Worm (Caenorhabditis elegans): ENCODE results near the gene srt-33.

Gene srt-33

ce11 chrV:14279777-14280176, at the start of gene srt-33:
TSS of gene srt-33 (minus strand) at chrV:14279877.
- TF ChIP-seq med-1 (GFP tag; optimal IDR thresholded peaks at IDR 0.05; ENCODE audit: insufficient read depth) (no peak), flt-1 (GFP tag; IDR thresholded peaks at IDR 0.05) (no peak), ztf-23 (GFP tag; IDR thresholded peaks at IDR 0.05) (no peak), klf-2 (GFP tag; conservative IDR thresholded peaks at IDR 0.05) (no peak), ztf-29 (GFP tag; IDR thresholded peaks at IDR 0.05) (no peak), ref-1 (GFP tag; conservative IDR thresholded peaks at IDR 0.05) (no peak), T22C8.4 (GFP tag; IDR thresholded peaks at IDR 0.05) (no peak)

- no peak for TF ChIP-seq ztf-29 (GFP tag; IDR thresholded peaks at IDR 0.05)
- TF ChIP-seq klf-2 (GFP tag; conservative IDR thresholded peaks at IDR 0.05) = no peak
- TF ChIP-seq ztf-23 (GFP tag; IDR thresholded peaks at IDR 0.05) = no peak
- no peak for TF ChIP-seq tab-1 (GFP tag; IDR thresholded peaks at IDR 0.05)
- no peak for TF ChIP-seq flt-1 (GFP tag; IDR thresholded peaks at IDR 0.05)
- TF ChIP-seq med-1 (GFP tag; optimal IDR thresholded peaks at IDR 0.05; ENCODE audit: insufficient read depth) = no peak
- TF ChIP-seq ref-1 (GFP tag; conservative IDR thresholded peaks at IDR 0.05) = no peak
Measured at ce11 chrV:14328806-14329205, 49.1 kb upstream of the srt-33 start, which contains the start of gene pepm-1. TSS of gene pepm-1 (plus strand) at chrV:14329106.

DNA sequence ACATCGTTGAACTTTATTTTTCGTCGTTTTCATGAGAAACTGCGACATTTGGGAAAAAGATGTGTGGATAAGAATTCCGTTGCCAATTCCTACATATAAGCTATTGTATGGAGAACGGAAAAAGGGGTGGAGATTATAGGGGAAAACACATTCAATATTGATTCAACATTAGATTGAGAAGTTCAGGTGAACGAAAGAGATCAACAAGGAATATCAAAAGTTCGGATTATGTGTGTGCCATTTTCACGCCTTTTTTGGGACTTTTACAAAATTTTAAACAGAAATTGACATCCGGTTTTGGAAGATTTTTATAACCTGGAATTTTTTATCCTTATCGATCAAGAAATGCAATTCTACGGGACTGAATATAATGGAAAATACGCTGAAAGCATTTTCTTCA, 48.1 kb upstream of the srt-33 start, which contains the start of gene F47B8.5:
F47B8.5 (minus strand) TSS at position 101 of the 400 bp plus-strand sequence.
- no peak for TF ChIP-seq cog-1 (tag; optimal IDR thresholded peaks at IDR 0.05)
- no peak for TF ChIP-seq ref-1 (GFP tag; conservative IDR thresholded peaks at IDR 0.05)
- TF ChIP-seq ztf-29 (GFP tag; IDR thresholded peaks at IDR 0.05) = no peak
- TF ChIP-seq tab-1 (GFP tag; IDR thresholded peaks at IDR 0.05) = no peak
- no peak for TF ChIP-seq flt-1 (GFP tag; IDR thresholded peaks at IDR 0.05)
- no peak for TF ChIP-seq ztf-23 (GFP tag; IDR thresholded peaks at IDR 0.05)
- no peak for TF ChIP-seq T22C8.4 (GFP tag; IDR thresholded peaks at IDR 0.05)
- no peak for TF ChIP-seq klf-2 (GFP tag; conservative IDR thresholded peaks at IDR 0.05)
- TF ChIP-seq med-1 (GFP tag; optimal IDR thresholded peaks at IDR 0.05; ENCODE audit: insufficient read depth) = no peak

DNA sequence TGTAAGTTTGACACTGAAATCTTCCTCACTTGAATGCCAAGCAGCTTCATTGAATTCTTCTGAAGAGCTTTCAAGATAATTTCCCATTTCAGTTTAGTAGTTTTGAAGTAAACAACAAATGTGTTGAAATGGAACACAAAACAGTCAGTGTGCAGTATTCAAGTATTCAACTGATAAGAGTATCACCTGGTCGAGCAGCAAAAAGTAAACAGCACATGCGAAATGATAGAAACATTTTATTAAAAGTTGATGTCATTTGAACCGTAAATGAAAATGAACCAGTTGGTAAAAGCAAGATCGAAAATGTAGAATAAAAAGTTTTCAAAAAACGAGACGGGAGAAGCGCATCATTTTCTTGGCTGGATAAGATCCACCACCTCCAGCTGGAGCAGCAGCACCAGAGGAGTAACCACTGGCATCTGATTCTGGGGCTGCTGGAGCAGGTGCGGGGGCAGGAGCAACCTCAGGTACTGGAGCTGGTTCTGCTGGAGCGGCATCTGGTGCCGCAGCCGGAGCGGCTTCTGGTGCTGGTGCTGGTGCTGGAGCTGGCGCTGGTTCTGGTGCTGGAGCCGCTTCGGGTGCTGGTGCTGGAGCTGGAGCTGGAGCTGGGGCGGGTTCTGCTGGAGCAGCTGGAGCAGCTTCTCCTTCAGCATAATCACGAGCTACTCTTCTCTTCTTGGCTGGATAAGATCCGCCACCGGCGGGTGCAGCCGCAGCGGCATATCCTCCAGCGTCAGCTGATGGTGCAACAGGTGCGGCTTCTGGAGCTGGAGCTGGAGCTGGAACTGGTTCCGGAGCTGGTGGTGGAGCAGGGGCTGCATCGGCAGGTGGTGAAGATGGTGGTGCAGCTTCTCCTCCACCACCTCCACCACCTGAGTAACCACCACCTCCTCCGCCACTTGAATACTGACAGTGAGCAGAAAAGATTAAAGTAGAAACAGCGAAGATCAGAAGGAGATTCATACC, 45.1 kb upstream of the srt-33 start, which contains the start of the genes F47B8.4 and F47B8.18:
F47B8.4 (minus strand) TSS at position 172 of the 966 bp plus-strand sequence.
F47B8.18 (minus strand) TSS at position 963 of the 966 bp plus-strand sequence.
- TF ChIP-seq cog-1 (tag; optimal IDR thresholded peaks at IDR 0.05) (no peak), ref-1 (GFP tag; conservative IDR thresholded peaks at IDR 0.05) (no peak), ztf-29 (GFP tag; IDR thresholded peaks at IDR 0.05) (no peak), tab-1 (GFP tag; IDR thresholded peaks at IDR 0.05) (no peak), med-1 (GFP tag; optimal IDR thresholded peaks at IDR 0.05; ENCODE audit: insufficient read depth) (no peak), flt-1 (GFP tag; IDR thresholded peaks at IDR 0.05) (no peak), T22C8.4 (GFP tag; IDR thresholded peaks at IDR 0.05) (no peak), klf-2 (GFP tag; conservative IDR thresholded peaks at IDR 0.05) (no peak), ztf-23 (GFP tag; IDR thresholded peaks at IDR 0.05) (no peak)

- no peak for TF ChIP-seq cog-1 (tag; optimal IDR thresholded peaks at IDR 0.05)
- TF ChIP-seq med-1 (GFP tag; optimal IDR thresholded peaks at IDR 0.05; ENCODE audit: insufficient read depth) = no peak
- TF ChIP-seq ref-1 (GFP tag; conservative IDR thresholded peaks at IDR 0.05) = no peak
Measured at ce11 chrV:14322743-14323142, 43.1 kb upstream of the srt-33 start, which contains the start of gene F47B8.3. TSS of gene F47B8.3 (minus strand) at chrV:14323003.

- TF ChIP-seq cog-1 (tag; optimal IDR thresholded peaks at IDR 0.05) (no peak), T22C8.4 (GFP tag; IDR thresholded peaks at IDR 0.05) (no peak), klf-2 (GFP tag; conservative IDR thresholded peaks at IDR 0.05) (no peak), med-1 (GFP tag; optimal IDR thresholded peaks at IDR 0.05; ENCODE audit: insufficient read depth) (no peak), ztf-29 (GFP tag; IDR thresholded peaks at IDR 0.05) (no peak), flt-1 (GFP tag; IDR thresholded peaks at IDR 0.05) (no peak), ref-1 (GFP tag; conservative IDR thresholded peaks at IDR 0.05) (no peak), ztf-23 (GFP tag; IDR thresholded peaks at IDR 0.05) (no peak), tab-1 (GFP tag; IDR thresholded peaks at IDR 0.05) (no peak)
Measured at ce11 chrV:14320730-14321319, 41.1 kb upstream of the srt-33 start.

DNA sequence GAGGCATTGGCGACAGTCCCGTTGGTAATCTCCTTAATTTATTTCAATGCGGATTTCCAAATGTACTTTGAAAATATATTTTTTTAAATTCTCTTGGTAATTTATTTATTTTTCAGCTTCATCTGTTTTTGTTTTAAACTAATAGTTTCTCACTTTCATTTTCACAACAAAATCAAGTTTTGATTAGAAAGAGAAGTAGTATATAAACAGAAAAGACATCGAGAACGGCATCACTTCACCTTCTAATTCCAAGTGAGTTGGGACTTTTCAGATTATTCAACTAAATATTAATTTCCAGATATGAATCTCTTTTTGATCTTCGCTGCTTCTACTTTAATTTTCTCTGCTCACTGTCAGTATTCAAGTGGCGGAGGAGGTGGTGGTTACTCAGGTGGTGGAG, 40.6 kb upstream of the srt-33 start, which contains the start of gene F47B8.14:
F47B8.14 (plus strand) TSS at position 301 of the 400 bp plus-strand sequence.
- no peak for TF ChIP-seq T22C8.4 (GFP tag; IDR thresholded peaks at IDR 0.05)
- TF ChIP-seq cog-1 (tag; optimal IDR thresholded peaks at IDR 0.05) = no peak
- no peak for TF ChIP-seq klf-2 (GFP tag; conservative IDR thresholded peaks at IDR 0.05)
- TF ChIP-seq ztf-23 (GFP tag; IDR thresholded peaks at IDR 0.05) = no peak

DNA sequence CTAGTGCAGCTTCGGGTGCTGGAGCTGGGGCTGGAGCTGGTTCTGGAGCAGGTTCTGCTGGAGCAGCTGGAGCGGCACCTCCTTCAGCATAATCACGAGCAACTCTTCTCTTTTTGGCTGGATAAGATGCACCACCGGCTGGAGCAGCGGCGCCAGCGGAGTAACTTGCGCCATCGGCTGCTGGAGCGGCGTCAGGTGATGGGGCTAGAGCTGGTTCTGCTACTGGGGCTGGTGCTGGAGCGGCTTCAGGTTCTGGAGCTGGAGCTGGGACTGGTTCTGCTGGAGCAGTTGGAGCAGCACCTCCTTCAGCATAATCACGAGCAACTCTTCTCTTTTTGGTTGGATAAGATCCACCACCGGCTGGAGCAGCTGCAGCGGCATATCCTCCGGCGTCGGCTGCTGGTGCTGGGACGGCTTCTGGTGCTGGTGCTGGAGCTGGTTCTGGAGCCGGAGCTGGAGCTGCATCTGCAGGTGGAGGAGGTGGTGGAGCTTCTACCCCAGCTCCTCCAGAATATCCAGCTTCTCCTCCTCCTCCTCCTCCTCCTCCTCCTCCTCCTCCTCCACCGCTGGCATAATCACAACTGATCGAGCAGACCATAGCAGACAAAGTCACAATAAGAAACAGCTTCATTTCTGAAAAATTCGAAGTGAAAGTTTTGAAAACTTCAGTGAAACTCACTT, 39.6 kb upstream of the srt-33 start, which contains the start of gene F47B8.13:
F47B8.13 (minus strand) TSS at position 631 of the 681 bp plus-strand sequence.
- TF ChIP-seq flt-1 (GFP tag; IDR thresholded peaks at IDR 0.05) (no peak), tab-1 (GFP tag; IDR thresholded peaks at IDR 0.05) (no peak), cog-1 (tag; optimal IDR thresholded peaks at IDR 0.05) (no peak), med-1 (GFP tag; optimal IDR thresholded peaks at IDR 0.05; ENCODE audit: insufficient read depth) (no peak), T22C8.4 (GFP tag; IDR thresholded peaks at IDR 0.05) (no peak), ztf-29 (GFP tag; IDR thresholded peaks at IDR 0.05) (no peak), ref-1 (GFP tag; conservative IDR thresholded peaks at IDR 0.05) (no peak), ztf-23 (GFP tag; IDR thresholded peaks at IDR 0.05) (no peak)

ce11 chrV:14317621-14318020, 37.9 kb upstream of the srt-33 start:
- TF ChIP-seq klf-2 (GFP tag; conservative IDR thresholded peaks at IDR 0.05) (no peak), ztf-29 (GFP tag; IDR thresholded peaks at IDR 0.05) (no peak), ztf-23 (GFP tag; IDR thresholded peaks at IDR 0.05) (no peak), cog-1 (tag; optimal IDR thresholded peaks at IDR 0.05) (no peak), med-1 (GFP tag; optimal IDR thresholded peaks at IDR 0.05; ENCODE audit: insufficient read depth) (no peak), flt-1 (GFP tag; IDR thresholded peaks at IDR 0.05) (no peak), T22C8.4 (GFP tag; IDR thresholded peaks at IDR 0.05) (no peak), ref-1 (GFP tag; conservative IDR thresholded peaks at IDR 0.05) (no peak), tab-1 (GFP tag; IDR thresholded peaks at IDR 0.05) (no peak)

Data from whole organism, midembryonic.